Fruit fly (Drosophila melanogaster) whole organism, embryonic: Measurements from ENCODE around the gene Cad89D.
A peak's percentile ranks its signal among the peaks of the same experiment; 100 is the strongest.

Experiments
- Aef1 ChIP-seq: fragments of 200-800 bp; sonication (Bioruptor generic); IDR thresholded peaks from 3 replicates; pipeline ENCODE4 v1.3.6; 2022; ENCODE audit warnings: missing biosample characterization, missing genetic modification characterization
- Antp ChIP-seq: fragments of 200-800 bp; sonication (Bioruptor generic); optimal IDR thresholded peaks from 3 replicates; lab custom pipeline; 2016; ENCODE audit warnings: missing biosample characterization, missing genetic modification characterization
- B-H2 ChIP-seq: fragments of 200-800 bp; sonication (Bioruptor generic); optimal IDR thresholded peaks from 2 replicates; lab custom pipeline; 2018; ENCODE audit warnings: missing biosample characterization, mild to moderate bottlenecking, missing genetic modification characterization
- CG10147 ChIP-seq: fragments of 200-800 bp; sonication (Bioruptor generic); optimal IDR thresholded peaks from 2 replicates; lab custom pipeline; 2019; ENCODE audit warnings: missing biosample characterization, mild to moderate bottlenecking, missing genetic modification characterization, moderate library complexity
- CG10321 ChIP-seq: fragments of 200-800 bp; sonication (Bioruptor generic); IDR thresholded peaks from 2 replicates; pipeline ENCODE4 v1.3.6; 2022; ENCODE audit warnings: missing biosample characterization, missing genetic modification characterization
- CG10959 ChIP-seq: fragments of 200-800 bp; sonication (Bioruptor generic); IDR thresholded peaks from 2 replicates; pipeline ENCODE4 v1.3.6; 2022; ENCODE audit warnings: missing biosample characterization, missing genetic modification characterization
- CG11398 ChIP-seq: fragments of 200-800 bp; sonication (Bioruptor generic); optimal IDR thresholded peaks from 2 replicates; lab custom pipeline; 2016; ENCODE audit warnings: missing biosample characterization, missing genetic modification characterization
- CG12219 ChIP-seq: fragments of 200-800 bp; sonication (Bioruptor generic); optimal IDR thresholded peaks from 3 replicates; lab custom pipeline; 2018; ENCODE audit warnings: missing biosample characterization, mild to moderate bottlenecking, missing genetic modification characterization
- CG12744 ChIP-seq: fragments of 200-800 bp; sonication (Bioruptor generic); optimal IDR thresholded peaks from 2 replicates; lab custom pipeline; 2016; ENCODE audit warnings: missing biosample characterization, missing genetic modification characterization
- CG15073 ChIP-seq: fragments of 200-800 bp; sonication (Bioruptor generic); optimal IDR thresholded peaks from 2 replicates; lab custom pipeline; 2016; ENCODE audit warnings: missing biosample characterization, missing genetic modification characterization
- CG17361 ChIP-seq: fragments of 200-800 bp; sonication (Bioruptor generic); IDR thresholded peaks from 3 replicates; pipeline ENCODE4 v1.3.6; 2022; ENCODE audit warnings: missing biosample characterization, missing genetic modification characterization
- CG17612 ChIP-seq: fragments of 200-800 bp; sonication (Bioruptor generic); IDR thresholded peaks from 2 replicates; pipeline ENCODE4 v1.3.6; 2022; ENCODE audit warnings: missing biosample characterization, missing genetic modification characterization
- CG17802 ChIP-seq: fragments of 200-800 bp; sonication (Bioruptor generic); optimal IDR thresholded peaks from 2 replicates; lab custom pipeline; 2018; ENCODE audit warnings: missing biosample characterization, mild to moderate bottlenecking, missing genetic modification characterization, moderate library complexity
- CG2889 ChIP-seq: fragments of 200-800 bp; sonication (Bioruptor generic); IDR thresholded peaks from 3 replicates; pipeline ENCODE4 v1.3.6; 2022; ENCODE audit warnings: missing biosample characterization, missing genetic modification characterization
- CG30403 ChIP-seq: fragments of 200-800 bp; sonication (Bioruptor generic); optimal IDR thresholded peaks from 3 replicates; lab custom pipeline; 2016; ENCODE audit warnings: missing biosample characterization, missing genetic modification characterization
- CG32767 ChIP-seq: fragments of 200-800 bp; sonication (Bioruptor generic); IDR thresholded peaks from 2 replicates; pipeline ENCODE4 v1.3.6; 2022; ENCODE audit warnings: missing biosample characterization, missing genetic modification characterization
- CG3838 ChIP-seq: fragments of 200-800 bp; sonication (Bioruptor generic); optimal IDR thresholded peaks from 3 replicates; lab custom pipeline; 2016; ENCODE audit warnings: missing biosample characterization, missing genetic modification characterization
- CG4617 ChIP-seq: fragments of 200-800 bp; sonication (Bioruptor generic); optimal IDR thresholded peaks from 3 replicates; lab custom pipeline; 2016; ENCODE audit warnings: missing biosample characterization, missing genetic modification characterization, borderline replicate concordance
- CG6272 ChIP-seq: fragments of 200-800 bp; sonication (Bioruptor generic); IDR thresholded peaks from 2 replicates; pipeline ENCODE4 v1.3.6; 2022; ENCODE audit warnings: missing biosample characterization, missing genetic modification characterization
- CG6765 ChIP-seq: fragments of 200-800 bp; sonication (Bioruptor generic); optimal IDR thresholded peaks from 3 replicates; lab custom pipeline; 2017; ENCODE audit warnings: missing biosample characterization, mild to moderate bottlenecking, missing genetic modification characterization
- CG6813 ChIP-seq: fragments of 200-800 bp; sonication (Bioruptor generic); optimal IDR thresholded peaks from 2 replicates; lab custom pipeline; 2017; ENCODE audit warnings: missing biosample characterization, missing genetic modification characterization, mild to moderate bottlenecking, moderate library complexity, missing genetic modification reagents
- CG7928 ChIP-seq: fragments of 200-800 bp; sonication (Bioruptor generic); optimal IDR thresholded peaks from 2 replicates; lab custom pipeline; 2017; ENCODE audit warnings: missing biosample characterization, mild to moderate bottlenecking, missing genetic modification characterization
- CG8388 ChIP-seq: fragments of 200-800 bp; sonication (Bioruptor generic); optimal IDR thresholded peaks from 2 replicates; lab custom pipeline; 2019; ENCODE audit warnings: missing biosample characterization, mild to moderate bottlenecking, missing genetic modification characterization, moderate library complexity
- CG8765 ChIP-seq: fragments of 200-800 bp; sonication (Bioruptor generic); IDR thresholded peaks from 2 replicates; pipeline ENCODE4 v1.3.6; 2022; ENCODE audit warnings: missing biosample characterization, missing genetic modification characterization
- CG9797 ChIP-seq: fragments of 200-800 bp; sonication (Bioruptor generic); optimal IDR thresholded peaks from 3 replicates; lab custom pipeline; 2018; ENCODE audit warnings: missing biosample characterization, mild to moderate bottlenecking, missing genetic modification characterization
- CG9932 ChIP-seq: fragments of 200-800 bp; sonication (Bioruptor generic); IDR thresholded peaks from 2 replicates; pipeline ENCODE4 v1.3.6; 2022; ENCODE audit warnings: missing biosample characterization, missing genetic modification characterization
- E2f1 ChIP-seq: fragments of 200-800 bp; sonication (Bioruptor generic); IDR thresholded peaks from 2 replicates; pipeline ENCODE4 v1.3.6; 2022; ENCODE audit warnings: missing biosample characterization, missing genetic modification characterization
- Fer1 ChIP-seq: fragments of 200-800 bp; sonication (Bioruptor generic); optimal IDR thresholded peaks from 2 replicates; lab custom pipeline; 2017; ENCODE audit warnings: missing biosample characterization, mild to moderate bottlenecking, missing genetic modification characterization
- HLH3B ChIP-seq: fragments of 200-800 bp; sonication (Bioruptor generic); IDR thresholded peaks from 2 replicates; pipeline ENCODE4 v1.3.6; 2022; ENCODE audit warnings: missing biosample characterization, missing genetic modification characterization
- HmgD ChIP-seq: fragments of 200-800 bp; sonication (Bioruptor generic); optimal IDR thresholded peaks from 3 replicates; lab custom pipeline; 2016; ENCODE audit warnings: missing biosample characterization, missing genetic modification characterization
- Hmr ChIP-seq: fragments of 200-800 bp; sonication (Bioruptor generic); optimal IDR thresholded peaks from 3 replicates; lab custom pipeline; 2017; ENCODE audit warnings: mild to moderate bottlenecking, missing biosample characterization, missing genetic modification reagents, missing genetic modification characterization
- Hmx ChIP-seq: fragments of 200-800 bp; sonication (Bioruptor generic); optimal IDR thresholded peaks from 2 replicates; lab custom pipeline; 2016; ENCODE audit warnings: missing biosample characterization, missing genetic modification characterization
- Max ChIP-seq: fragments of 200-800 bp; sonication (Bioruptor generic); optimal IDR thresholded peaks from 2 replicates; lab custom pipeline; 2016; ENCODE audit warnings: missing biosample characterization, mild to moderate bottlenecking, missing genetic modification characterization
- NC2β ChIP-seq: fragments of 200-800 bp; sonication (Bioruptor generic); optimal IDR thresholded peaks from 2 replicates; lab custom pipeline; 2016; ENCODE audit warnings: missing biosample characterization, missing genetic modification characterization
- Nf-YA ChIP-seq: fragments of 200-800 bp; sonication (Bioruptor generic); IDR thresholded peaks from 2 replicates; pipeline ENCODE4 v1.3.6; 2022; ENCODE audit warnings: missing biosample characterization, missing genetic modification characterization
- Rfx ChIP-seq: fragments of 200-800 bp; sonication (Bioruptor generic); IDR thresholded peaks from 2 replicates; pipeline ENCODE4 v1.3.6; 2022; ENCODE audit warnings: missing biosample characterization, missing genetic modification characterization
- Six4 ChIP-seq: fragments of 200-800 bp; sonication (Bioruptor generic); optimal IDR thresholded peaks from 2 replicates; lab custom pipeline; 2016; ENCODE audit warnings: missing biosample characterization, missing genetic modification characterization
- Ssrp ChIP-seq: fragments of 200-800 bp; sonication (Bioruptor generic); optimal IDR thresholded peaks from 2 replicates; lab custom pipeline; 2018; ENCODE audit warnings: missing biosample characterization, mild to moderate bottlenecking, missing genetic modification characterization, moderate library complexity
- al ChIP-seq: fragments of 200-800 bp; sonication (Bioruptor generic); IDR thresholded peaks from 2 replicates; pipeline ENCODE4 v1.3.6; 2022; ENCODE audit warnings: missing biosample characterization, missing genetic modification characterization
- bcd ChIP-seq: fragments of 200-800 bp; sonication (Bioruptor generic); optimal IDR thresholded peaks from 2 replicates; lab custom pipeline; 2017; ENCODE audit warnings: missing biosample characterization, mild to moderate bottlenecking, missing genetic modification characterization
- bigmax ChIP-seq: fragments of 200-800 bp; sonication (Bioruptor generic); optimal IDR thresholded peaks from 2 replicates; lab custom pipeline; 2018; ENCODE audit warnings: missing biosample characterization, mild to moderate bottlenecking, missing genetic modification characterization
- crc ChIP-seq: fragments of 200-800 bp; sonication (Bioruptor generic); optimal IDR thresholded peaks from 2 replicates; lab custom pipeline; 2016; ENCODE audit warnings: missing biosample characterization, missing genetic modification characterization
- dm ChIP-seq: fragments of 200-800 bp; sonication (Bioruptor generic); optimal IDR thresholded peaks from 3 replicates; lab custom pipeline; 2016; ENCODE audit warnings: missing biosample characterization, missing genetic modification characterization
- gsb-n ChIP-seq: fragments of 200-800 bp; sonication (Bioruptor generic); optimal IDR thresholded peaks from 3 replicates; lab custom pipeline; 2018; ENCODE audit warnings: missing biosample characterization, mild to moderate bottlenecking, missing genetic modification characterization
- ham ChIP-seq: fragments of 200-800 bp; sonication (Bioruptor generic); IDR thresholded peaks from 2 replicates; pipeline ENCODE4 v1.3.6; 2022; ENCODE audit warnings: missing biosample characterization, missing genetic modification characterization
- kni ChIP-seq: fragments of 200-800 bp; sonication (Bioruptor generic); optimal IDR thresholded peaks from 3 replicates; lab custom pipeline; 2017; ENCODE audit warnings: mild to moderate bottlenecking, missing biosample characterization, missing genetic modification reagents, missing genetic modification characterization
- lilli ChIP-seq: fragments of 200-800 bp; sonication (Bioruptor generic); optimal IDR thresholded peaks from 3 replicates; lab custom pipeline; 2016; ENCODE audit warnings: missing biosample characterization, missing genetic modification characterization
- luna ChIP-seq: fragments of 200-800 bp; sonication (Bioruptor generic); optimal IDR thresholded peaks from 2 replicates; lab custom pipeline; 2016; ENCODE audit warnings: missing biosample characterization, missing genetic modification characterization
- nom ChIP-seq: fragments of 200-800 bp; sonication (Bioruptor generic); optimal IDR thresholded peaks from 2 replicates; lab custom pipeline; 2017; ENCODE audit warnings: missing biosample characterization, missing genetic modification characterization, mild to moderate bottlenecking, moderate library complexity, missing genetic modification reagents
- pfk ChIP-seq: fragments of 200-800 bp; sonication (Bioruptor generic); optimal IDR thresholded peaks from 2 replicates; lab custom pipeline; 2018; ENCODE audit warnings: missing biosample characterization, mild to moderate bottlenecking, missing genetic modification characterization, moderate library complexity
- shn ChIP-seq: fragments of 200-800 bp; sonication (Bioruptor generic); optimal IDR thresholded peaks from 3 replicates; lab custom pipeline; 2016; ENCODE audit warnings: missing biosample characterization, missing genetic modification characterization
- stc ChIP-seq: fragments of 200-800 bp; sonication (Bioruptor generic); IDR thresholded peaks from 2 replicates; pipeline ENCODE4 v1.3.6; 2022; ENCODE audit warnings: missing biosample characterization, missing genetic modification characterization

Cad89D gene

dm6 chr3R:16524593-16525111, 29.4 kb upstream of the Cad89D start:
- TF ChIP-seq Rfx (GFP tag; lab: Robert Waterston, UW) (no peak; the same call in 1 of the 2 replicates), shn (GFP tag; lab: Kevin White, UChicago) (peak; percentile 36), CG17612 (GFP tag; lab: Robert Waterston, UW) (no peak), CG2889 (GFP tag; lab: Robert Waterston, UW) (no peak), bcd (peak; percentile 53), CG3838 (no peak), HmgD (GFP tag; lab: Kevin White, UChicago) (no peak), Ssrp (tag; lab: Kevin White, UChicago) (peak; percentile 19), Hmx (GFP tag; lab: Kevin White, UChicago) (no peak), CG6765 (no peak), E2f1 (GFP tag; lab: Robert Waterston, UW) (no peak), stc (GFP tag; lab: Robert Waterston, UW) (no peak), kni (GFP tag; lab: Kevin White, UChicago) (peak; percentile 98), CG4617 (GFP tag; lab: Kevin White, UChicago) (no peak), bigmax (no peak), CG15073 (no peak), CG17361 (GFP tag; lab: Robert Waterston, UW) (peak; percentile 75; the same call in 2 of the 3 replicates), Max (GFP tag; lab: Kevin White, UChicago) (no peak), Nf-YA (GFP tag; lab: Robert Waterston, UW) (peak; percentile 30; the same call in 1 of the 2 replicates), CG6813 (GFP tag; lab: Kevin White, UChicago) (peak; percentile 51), Aef1 (GFP tag; lab: Robert Waterston, UW) (no peak), CG6272 (GFP tag; lab: Robert Waterston, UW) (no peak), dm (GFP tag; lab: Kevin White, UChicago) (peak; percentile 25), HLH3B (no peak), Hmr (GFP tag; lab: Kevin White, UChicago) (no peak), CG9797 (peak; percentile 51), crc (GFP tag; lab: Kevin White, UChicago) (peak; percentile 30), CG7928 (GFP tag; lab: Kevin White, UChicago) (no peak), NC2β (GFP tag; lab: Kevin White, UChicago) (peak; percentile 56), Fer1 (GFP tag; lab: Kevin White, UChicago) (no peak), gsb-n (peak; percentile 25), lilli (GFP tag; lab: Kevin White, UChicago) (no peak), nom (peak; percentile 5), CG8765 (GFP tag; lab: Robert Waterston, UW) (no peak), ham (GFP tag; lab: Robert Waterston, UW) (no peak), CG9932 (no peak), CG30403 (GFP tag; lab: Kevin White, UChicago) (no peak), CG10321 (GFP tag; lab: Robert Waterston, UW) (no peak), CG10147 (GFP tag; lab: Kevin White, UChicago) (no peak), CG17802 (tag; lab: Kevin White, UChicago) (peak; percentile 84), CG12744 (GFP tag; lab: Kevin White, UChicago) (no peak), CG10959 (0 out of 2 replicates have a peak, but pooled peaks have one; percentile 53), B-H2 (GFP tag; lab: Kevin White, UChicago) (no peak), CG32767 (GFP tag; lab: Robert Waterston, UW) (no peak), Antp (GFP tag; lab: Kevin White, UChicago) (peak; percentile 48), CG8388 (GFP tag; lab: Kevin White, UChicago) (peak; percentile 41), pfk (peak; percentile 46), CG12219 (peak; percentile 41), luna (GFP tag; lab: Kevin White, UChicago) (no peak), al (GFP tag; lab: Robert Waterston, UW) (no peak), Six4 (GFP tag; lab: Kevin White, UChicago) (peak; percentile 32), CG11398 (GFP tag; lab: Kevin White, UChicago) (peak; percentile 56)
